Worm (Caenorhabditis elegans) whole organism, young adult: Measurements from ENCODE around the gene B0454.8.
A peak's percentile ranks its signal among the peaks of the same experiment; 100 is the strongest.

Experiments
- B0019.2 ChIP-seq: fragments of 200-800 bp; sonication (Bioruptor generic); conservative IDR thresholded peaks from 2 replicates; pipeline ENCODE4 v1.3.6; 2022; ENCODE audit warnings: missing genetic modification reagents, missing genetic modification characterization, missing compliant biosample characterization
- C06A6.2 ChIP-seq: fragments of 200-800 bp; sonication (Bioruptor generic); conservative IDR thresholded peaks from 2 replicates; pipeline ENCODE4 v1.3.6; 2022; ENCODE audit warnings: missing genetic modification characterization, missing compliant biosample characterization
- F10E7.11 ChIP-seq: sonication (generic microtip); optimal IDR thresholded peaks from 2 replicates; lab custom pipeline; 2017; ENCODE audit warnings: mild to moderate bottlenecking, missing genetic modification characterization, moderate library complexity, missing compliant biosample characterization
- F23B12.7 ChIP-seq: sonication (generic microtip); optimal IDR thresholded peaks from 2 replicates; lab custom pipeline; 2017; ENCODE audit warnings: missing genetic modification characterization, mild to moderate bottlenecking, missing compliant biosample characterization, antibody characterized with exemption, moderate library complexity; ENCODE audit not compliant: insufficient read depth
- F37B4.10 ChIP-seq: fragments of 200-800 bp; sonication (Bioruptor generic); IDR thresholded peaks from 2 replicates; pipeline ENCODE4 v1.3.6; 2022; ENCODE audit warnings: missing genetic modification characterization, missing compliant biosample characterization
- F52B5.7 ChIP-seq: sonication (generic microtip); optimal IDR thresholded peaks from 2 replicates; lab custom pipeline; 2016; ENCODE audit warnings: mild to moderate bottlenecking, missing genetic modification characterization, missing compliant biosample characterization
- T26A5.8 ChIP-seq: sonication (generic microtip); optimal IDR thresholded peaks from 2 replicates; lab custom pipeline; 2016; ENCODE audit warnings: missing genetic modification characterization, missing compliant biosample characterization
- Y67H2A.10 ChIP-seq: fragments of 200-800 bp; sonication (Bioruptor generic); conservative IDR thresholded peaks from 2 replicates; pipeline ENCODE4 v1.3.6; 2022; ENCODE audit warnings: missing genetic modification reagents, missing genetic modification characterization, missing compliant biosample characterization
- Y95B8A.8 ChIP-seq: fragments of 200-800 bp; sonication (Bioruptor generic); IDR thresholded peaks from 2 replicates; pipeline ENCODE4 v1.3.6; 2022; ENCODE audit warnings: missing genetic modification reagents, missing genetic modification characterization, missing compliant biosample characterization
- attf-5 ChIP-seq: fragments of 200-800 bp; sonication (Bioruptor generic); optimal IDR thresholded peaks from 2 replicates; lab custom pipeline; 2018; ENCODE audit warnings: mild to moderate bottlenecking, missing genetic modification characterization, missing compliant biosample characterization
- ccch-3 ChIP-seq: fragments of 200-800 bp; sonication (Bioruptor generic); optimal IDR thresholded peaks from 2 replicates; lab custom pipeline; 2018; ENCODE audit warnings: mild to moderate bottlenecking, missing genetic modification characterization, missing compliant biosample characterization
- ceh-40 ChIP-seq: fragments of 200-800 bp; sonication (Bioruptor generic); IDR thresholded peaks from 2 replicates; pipeline ENCODE4 v1.3.6; 2022; ENCODE audit warnings: missing genetic modification characterization, missing compliant biosample characterization
- ceh-91 ChIP-seq: fragments of 200-800 bp; sonication (Bioruptor generic); IDR thresholded peaks from 2 replicates; pipeline ENCODE4 v1.3.6; 2022; ENCODE audit warnings: missing genetic modification reagents, missing genetic modification characterization, missing compliant biosample characterization
- efl-1 ChIP-seq: fragments of 150-350 bp; optimal IDR thresholded peaks from 2 replicates; lab custom pipeline; 2014; ENCODE audit warnings: missing biosample characterization, missing genetic modification reagents, missing genetic modification characterization
- egl-18 ChIP-seq: fragments of 200-800 bp; sonication (Bioruptor generic); IDR thresholded peaks from 2 replicates; pipeline ENCODE4 v1.3.6; 2022; ENCODE audit warnings: missing genetic modification reagents, missing genetic modification characterization, missing compliant biosample characterization
- ekl-4 ChIP-seq: fragments of 200-800 bp; sonication (Bioruptor generic); IDR thresholded peaks from 2 replicates; pipeline ENCODE4 v1.3.6; 2022; ENCODE audit warnings: missing genetic modification reagents, missing genetic modification characterization, missing compliant biosample characterization
- hmg-1.2 ChIP-seq: fragments of 200-800 bp; sonication (Bioruptor generic); IDR thresholded peaks from 2 replicates; pipeline ENCODE4 v1.3.6; 2022; ENCODE audit warnings: missing genetic modification reagents, missing genetic modification characterization, missing compliant biosample characterization
- hrde-1 ChIP-seq: sonication (generic microtip); optimal IDR thresholded peaks from 2 replicates; lab custom pipeline; 2016; ENCODE audit warnings: missing genetic modification characterization, mild to moderate bottlenecking, missing compliant biosample characterization, moderate library complexity, missing genotype, missing genetic modification reagents, borderline replicate concordance
- hsf-1 ChIP-seq: fragments of 200-800 bp; sonication (Bioruptor generic); IDR thresholded peaks from 2 replicates; pipeline ENCODE4 v1.3.6; 2022; ENCODE audit warnings: missing genetic modification reagents, missing genetic modification characterization, missing compliant biosample characterization
- let-607 ChIP-seq, 2 experiments: fragments of 200-800 bp in 1 of 2; sonication (Bioruptor generic) in 1 of 2; sonication (generic microtip) in 1 of 2; optimal IDR thresholded peaks; 2 replicates each; lab custom pipeline; 2016 to 2018; ENCODE audit warnings: mild to moderate bottlenecking in 2 of 2, missing compliant biosample characterization in 2 of 2, missing genetic modification characterization in 2 of 2, moderate library complexity in 2 of 2, missing genotype in 1 of 2
- lin-40 ChIP-seq: sonication (generic microtip); optimal IDR thresholded peaks from 2 replicates; lab custom pipeline; 2016; ENCODE audit warnings: missing genetic modification characterization, mild to moderate bottlenecking, missing compliant biosample characterization, missing genotype, missing genetic modification reagents
- lin-54 ChIP-seq: fragments of 200-800 bp; sonication (Bioruptor generic); optimal IDR thresholded peaks from 2 replicates; lab custom pipeline; 2018; ENCODE audit warnings: mild to moderate bottlenecking, missing genetic modification characterization, missing compliant biosample characterization
- lsy-27 ChIP-seq: sonication (generic microtip); optimal IDR thresholded peaks from 2 replicates; lab custom pipeline; 2017; ENCODE audit warnings: missing genetic modification characterization, mild to moderate bottlenecking, missing compliant biosample characterization, antibody characterized with exemption, missing genotype, borderline replicate concordance; ENCODE audit not compliant: insufficient read depth
- mcd-1 ChIP-seq: fragments of 200-800 bp; sonication (Bioruptor generic); IDR thresholded peaks from 2 replicates; pipeline ENCODE4 v1.3.6; 2022; ENCODE audit warnings: missing genetic modification reagents, missing genetic modification characterization, missing compliant biosample characterization
- mel-28 ChIP-seq: sonication (generic microtip); optimal IDR thresholded peaks from 2 replicates; lab custom pipeline; 2016; ENCODE audit warnings: borderline replicate concordance, mild to moderate bottlenecking, missing genetic modification characterization, missing compliant biosample characterization
- nfya-2 ChIP-seq: fragments of 200-800 bp; sonication (Bioruptor generic); IDR thresholded peaks from 2 replicates; pipeline ENCODE4 v1.3.6; 2022; ENCODE audit warnings: missing genetic modification reagents, missing genetic modification characterization, missing compliant biosample characterization
- nfyb-1 ChIP-seq: fragments of 200-800 bp; sonication (Bioruptor generic); IDR thresholded peaks from 2 replicates; pipeline ENCODE4 v1.3.6; 2022; ENCODE audit warnings: missing genetic modification reagents, missing genetic modification characterization, missing compliant biosample characterization
- pha-4 ChIP-seq: fragments of 150-350 bp; sonication (generic microtip); optimal IDR thresholded peaks from 2 replicates; lab custom pipeline; 2014; ENCODE audit warnings: missing biosample characterization, missing genetic modification reagents, missing genetic modification characterization
- rec-8 ChIP-seq, 2 experiments: sonication (generic microtip); optimal IDR thresholded peaks; 2 replicates each; lab custom pipeline; 2016; ENCODE audit warnings: mild to moderate bottlenecking in 2 of 2, missing genetic modification characterization in 2 of 2, missing genetic modification reagents in 2 of 2, missing genotype in 2 of 2, missing biosample characterization in 1 of 2, missing compliant biosample characterization in 1 of 2, moderate library complexity in 1 of 2
- repo-1 ChIP-seq: sonication (generic microtip); optimal IDR thresholded peaks from 2 replicates; lab custom pipeline; 2017; ENCODE audit warnings: mild to moderate bottlenecking, missing genetic modification characterization, missing compliant biosample characterization
- snpc-1.1 ChIP-seq: sonication (generic microtip); optimal IDR thresholded peaks from 2 replicates; lab custom pipeline; 2017; ENCODE audit warnings: missing genetic modification characterization, mild to moderate bottlenecking, missing compliant biosample characterization, antibody characterized with exemption, moderate library complexity, missing genotype, missing genetic modification reagents; ENCODE audit not compliant: insufficient read depth
- snpc-4 ChIP-seq, 5 experiments: fragments of 150-350 bp in 1 of 5; sonication (generic microtip) in 4 of 5; optimal IDR thresholded peaks; 2 replicates each; lab custom pipeline; 2014 to 2018; ENCODE audit warnings: missing genetic modification characterization in 5 of 5, missing biosample characterization in 3 of 5, antibody characterized with exemption in 2 of 5, mild to moderate bottlenecking in 2 of 5, missing compliant biosample characterization in 2 of 5, missing genotype in 2 of 5, moderate library complexity in 2 of 5, missing genetic modification reagents in 1 of 5
- sptf-2 ChIP-seq: fragments of 200-800 bp; sonication (Bioruptor generic); optimal IDR thresholded peaks from 2 replicates; lab custom pipeline; 2018; ENCODE audit warnings: mild to moderate bottlenecking, missing genetic modification characterization, missing compliant biosample characterization
- xnd-1 ChIP-seq: sonication (generic microtip); optimal IDR thresholded peaks from 2 replicates; lab custom pipeline; 2016; ENCODE audit warnings: missing genotype, missing genetic modification reagents, missing genetic modification characterization, missing compliant biosample characterization
- ztf-22 ChIP-seq: fragments of 200-800 bp; sonication (Bioruptor generic); optimal IDR thresholded peaks from 2 replicates; lab custom pipeline; 2018; ENCODE audit warnings: mild to moderate bottlenecking, missing genetic modification characterization, moderate library complexity, missing compliant biosample characterization
- ztf-26 ChIP-seq: sonication (generic microtip); optimal IDR thresholded peaks from 2 replicates; lab custom pipeline; 2017; ENCODE audit warnings: missing genetic modification characterization, missing compliant biosample characterization
- ztf-6 ChIP-seq: fragments of 200-800 bp; sonication (Bioruptor generic); IDR thresholded peaks from 2 replicates; pipeline ENCODE4 v1.3.6; 2022; ENCODE audit warnings: missing genetic modification reagents, missing genetic modification characterization, missing compliant biosample characterization

The B0454.8 gene

ce11 chrII:3028264-3028663 lies 15.0 kb downstream of the B0454.8 start:
- no peak for TF ChIP-seq efl-1 (GFP tag; lab: Kevin White, UChicago)
- no peak for TF ChIP-seq ztf-26 (tag; lab: Kevin White, UChicago)
- no peak for TF ChIP-seq attf-5 (GFP tag; lab: Kevin White, UChicago)
- no peak for TF ChIP-seq mcd-1 (GFP tag; lab: Robert Waterston, UW)
- no peak for TF ChIP-seq repo-1 (tag; lab: Kevin White, UChicago)
- TF ChIP-seq F23B12.7 (tag; lab: Kevin White, UChicago): no peak
- no peak for TF ChIP-seq C06A6.2 (GFP tag; lab: Robert Waterston, UW)
- TF ChIP-seq Y95B8A.8 (GFP tag; lab: Robert Waterston, UW): no peak
- TF ChIP-seq F37B4.10 (GFP tag; lab: Robert Waterston, UW): no peak
- no peak for TF ChIP-seq let-607 (tag; optimal IDR thresholded peaks at IDR 0.05; lab: Kevin White, UChicago)
- no peak for TF ChIP-seq sptf-2 (GFP tag; lab: Kevin White, UChicago)
- TF ChIP-seq nfyb-1 (GFP tag; lab: Robert Waterston, UW): no peak
- no peak for TF ChIP-seq T26A5.8 (tag; lab: Kevin White, UChicago)
- no peak for TF ChIP-seq hsf-1 (GFP tag; lab: Robert Waterston, UW)
- no peak for TF ChIP-seq B0019.2 (GFP tag; lab: Robert Waterston, UW)
- TF ChIP-seq ztf-22 (GFP tag; lab: Kevin White, UChicago): no peak
- TF ChIP-seq ekl-4 (GFP tag; lab: Robert Waterston, UW): no peak

- TF ChIP-seq ceh-40 (GFP tag; lab: Robert Waterston, UW): no peak
- no peak for TF ChIP-seq lin-40 (tag; lab: Kevin White, UChicago)
- TF ChIP-seq hsf-1 (GFP tag; lab: Robert Waterston, UW): no peak
- TF ChIP-seq nfya-2: no peak
- no peak for TF ChIP-seq rec-8 (tag; optimal IDR thresholded peaks at IDR 0.05; lab: Kevin White, UChicago)
- no peak for TF ChIP-seq ztf-6
- no peak for TF ChIP-seq F37B4.10 (GFP tag; lab: Robert Waterston, UW)
- TF ChIP-seq ztf-26 (tag; lab: Kevin White, UChicago): no peak
- TF ChIP-seq lin-54 (GFP tag; lab: Kevin White, UChicago): no peak
- no peak for TF ChIP-seq xnd-1 (tag; lab: Kevin White, UChicago)
- no peak for TF ChIP-seq egl-18
- no peak for TF ChIP-seq pha-4 (tag; lab: Kevin White, UChicago)
- TF ChIP-seq lsy-27 (tag; lab: Kevin White, UChicago): no peak
- TF ChIP-seq F10E7.11 (tag; lab: Kevin White, UChicago): no peak
- no peak for TF ChIP-seq F52B5.7 (tag; lab: Kevin White, UChicago)
- TF ChIP-seq ccch-3: no peak
- no peak for TF ChIP-seq hrde-1 (tag; lab: Kevin White, UChicago)
- TF ChIP-seq ceh-91: no peak
- TF ChIP-seq Y67H2A.10 (GFP tag; lab: Robert Waterston, UW): no peak
Observed at ce11 chrII:3024655-3025054, 18.6 kb downstream of the B0454.8 start.

- TF ChIP-seq mel-28 (tag; lab: Kevin White, UChicago) (no peak), lsy-27 (tag; lab: Kevin White, UChicago) (no peak), hmg-1.2 (peak; percentile 39), snpc-1.1 (tag; lab: Kevin White, UChicago) (peak; percentile 10), snpc-4 (GFP tag; optimal IDR thresholded peaks at IDR 0.05; lab: Kevin White, UChicago) (no peak), snpc-4 (tag; optimal IDR thresholded peaks at IDR 0.05; lab: Kevin White, UChicago) (peak in 2 of 4 experiments; percentile 69 to 76)
Observed at ce11 chrII:3023381-3023935, 19.8 kb downstream of the B0454.8 start, which contains the start of gene clec-2. TSS of gene clec-2 (minus strand) at chrII:3023431.
